Worm (Caenorhabditis elegans) whole organism, L1 larva: Measurements from ENCODE around the gene R04F11.2.

Experiments used
- C34B4.2 ChIP-seq: sonication (generic microtip); optimal IDR thresholded peaks from 2 replicates; lab custom pipeline; 2017; ENCODE audit warnings: mild to moderate bottlenecking, missing genetic modification characterization, missing compliant biosample characterization
- hpl-2 ChIP-seq: fragments of 150-350 bp; optimal IDR thresholded peaks from 2 replicates; lab custom pipeline; 2014; ENCODE audit warnings: missing biosample characterization, missing genetic modification reagents, missing genetic modification characterization
- lin-39 ChIP-seq: fragments of 150-350 bp; optimal IDR thresholded peaks from 2 replicates; lab custom pipeline; 2014; ENCODE audit warnings: missing biosample characterization, missing genetic modification reagents, missing genetic modification characterization
- unc-62 ChIP-seq: fragments of 150-350 bp; optimal IDR thresholded peaks from 2 replicates; lab custom pipeline; 2014; ENCODE audit warnings: missing biosample characterization, missing genetic modification reagents, missing genetic modification characterization

DNA sequence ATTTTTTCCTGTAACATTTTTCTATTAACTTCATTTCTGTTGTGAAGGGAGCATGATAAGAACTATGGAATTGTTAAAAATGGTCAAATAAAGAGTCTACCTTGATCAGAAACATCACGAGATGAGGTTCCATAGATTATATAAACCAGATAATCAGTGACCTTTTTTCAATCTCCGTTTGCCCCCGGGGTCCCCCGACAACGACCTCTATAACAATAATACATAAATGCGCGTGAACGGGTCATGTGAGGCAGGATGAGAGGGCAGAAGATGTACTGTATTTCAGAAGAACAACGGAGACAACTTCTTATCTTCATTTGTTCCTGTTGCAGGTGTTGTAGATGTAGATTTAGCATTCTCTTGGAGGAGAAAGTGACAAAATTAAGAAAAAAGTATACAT lies 33.7 kb downstream of the R04F11.2 start:
- TF ChIP-seq lin-39 (tag; lab: Kevin White, UChicago) (no peak), hpl-2 (GFP tag; lab: Kevin White, UChicago) (no peak), unc-62 (no peak), C34B4.2 (tag; lab: Kevin White, UChicago) (no peak)
